Fruit fly (Drosophila melanogaster) whole organism, embryonic: ENCODE data around the gene Ntf-2.

Source experiments
- Abd-B ChIP-seq: fragments of 200-800 bp; sonication (Bioruptor generic); optimal IDR thresholded peaks from 2 replicates; lab custom pipeline; 2018; ENCODE audit warnings: missing biosample characterization, mild to moderate bottlenecking, missing genetic modification characterization, moderate library complexity
- Adf1 ChIP-seq: fragments of 200-800 bp; sonication (Bioruptor generic); IDR thresholded peaks from 2 replicates; pipeline ENCODE4 v1.3.6; 2022; ENCODE audit warnings: missing biosample characterization, missing genetic modification characterization
- BEAF-32 ChIP-seq: fragments of 200-800 bp; sonication (Bioruptor generic); optimal IDR thresholded peaks from 3 replicates; lab custom pipeline; 2017; ENCODE audit warnings: missing biosample characterization, missing genetic modification characterization, mild to moderate bottlenecking, moderate library complexity, missing genetic modification reagents
- CG12659 ChIP-seq: fragments of 200-800 bp; sonication (Bioruptor generic); optimal IDR thresholded peaks from 3 replicates; lab custom pipeline; 2017; ENCODE audit warnings: mild to moderate bottlenecking, missing biosample characterization, missing genetic modification reagents, missing genetic modification characterization
- CG15073 ChIP-seq: fragments of 200-800 bp; sonication (Bioruptor generic); optimal IDR thresholded peaks from 2 replicates; lab custom pipeline; 2016; ENCODE audit warnings: missing biosample characterization, missing genetic modification characterization
- CG15601 ChIP-seq: fragments of 200-800 bp; sonication (Bioruptor generic); optimal IDR thresholded peaks from 3 replicates; lab custom pipeline; 2019; ENCODE audit warnings: missing biosample characterization, mild to moderate bottlenecking, missing genetic modification characterization, moderate library complexity
- CG17385 ChIP-seq: fragments of 200-800 bp; sonication (Bioruptor generic); optimal IDR thresholded peaks from 3 replicates; lab custom pipeline; 2018; ENCODE audit warnings: missing biosample characterization, mild to moderate bottlenecking, missing genetic modification characterization
- CG1832 ChIP-seq: fragments of 200-800 bp; sonication (Bioruptor generic); optimal IDR thresholded peaks from 2 replicates; lab custom pipeline; 2017; ENCODE audit warnings: missing biosample characterization, mild to moderate bottlenecking, missing genetic modification characterization, inconsistent platforms
- CG18764 ChIP-seq: fragments of 200-800 bp; sonication (Bioruptor generic); optimal IDR thresholded peaks from 3 replicates; lab custom pipeline; 2016; ENCODE audit warnings: missing biosample characterization, missing genetic modification characterization
- CG4617 ChIP-seq: fragments of 200-800 bp; sonication (Bioruptor generic); optimal IDR thresholded peaks from 3 replicates; lab custom pipeline; 2016; ENCODE audit warnings: missing biosample characterization, missing genetic modification characterization, borderline replicate concordance
- CG4820 ChIP-seq: fragments of 200-800 bp; sonication (Bioruptor generic); optimal IDR thresholded peaks from 3 replicates; lab custom pipeline; 2016; ENCODE audit warnings: missing biosample characterization, missing genetic modification characterization
- CG7928 ChIP-seq: fragments of 200-800 bp; sonication (Bioruptor generic); optimal IDR thresholded peaks from 2 replicates; lab custom pipeline; 2017; ENCODE audit warnings: missing biosample characterization, mild to moderate bottlenecking, missing genetic modification characterization
- CG9609 ChIP-seq: fragments of 200-800 bp; sonication (Bioruptor generic); optimal IDR thresholded peaks from 3 replicates; lab custom pipeline; 2016; ENCODE audit warnings: missing biosample characterization, missing genetic modification characterization
- Dek ChIP-seq: fragments of 200-800 bp; sonication (Bioruptor generic); optimal IDR thresholded peaks from 3 replicates; lab custom pipeline; 2019; ENCODE audit warnings: missing biosample characterization, mild to moderate bottlenecking, missing genetic modification characterization, moderate library complexity
- Dref ChIP-seq: fragments of 200-800 bp; sonication (Bioruptor generic); IDR thresholded peaks from 2 replicates; pipeline ENCODE4 v1.3.6; 2022; ENCODE audit warnings: missing biosample characterization, missing genetic modification characterization
- Drgx ChIP-seq: fragments of 200-800 bp; sonication (Bioruptor generic); IDR thresholded peaks from 2 replicates; pipeline ENCODE4 v1.3.6; 2022; ENCODE audit warnings: missing biosample characterization, missing genetic modification characterization
- HLHmδ ChIP-seq: fragments of 200-800 bp; sonication (Bioruptor generic); optimal IDR thresholded peaks from 2 replicates; lab custom pipeline; 2018; ENCODE audit warnings: missing biosample characterization, mild to moderate bottlenecking, missing genetic modification characterization, moderate library complexity
- Max ChIP-seq: fragments of 200-800 bp; sonication (Bioruptor generic); optimal IDR thresholded peaks from 2 replicates; lab custom pipeline; 2016; ENCODE audit warnings: missing biosample characterization, mild to moderate bottlenecking, missing genetic modification characterization
- TFAM ChIP-seq: fragments of 200-800 bp; sonication (Bioruptor generic); optimal IDR thresholded peaks from 2 replicates; lab custom pipeline; 2017; ENCODE audit warnings: missing biosample characterization, missing genetic modification characterization, inconsistent platforms
- Trl ChIP-seq, 3 experiments: fragments of >200 bp in 2 of 3; fragments of 200-800 bp in 1 of 3; sonication (Bioruptor generic) in 1 of 3; optimal IDR thresholded peaks; 2 replicates in 1 of 3; 3 replicates in 2 of 3; lab custom pipeline; 2016 to 2017; ENCODE audit warnings: missing biosample characterization in 1 of 3, missing genetic modification characterization in 1 of 3
- amos ChIP-seq: fragments of 200-800 bp; sonication (Bioruptor generic); IDR thresholded peaks from 2 replicates; pipeline ENCODE4 v1.3.6; 2022; ENCODE audit warnings: missing biosample characterization, missing genetic modification characterization; ENCODE audit not compliant: partially characterized antibody
- cg ChIP-seq: fragments of 200-800 bp; sonication (Bioruptor generic); optimal IDR thresholded peaks from 3 replicates; lab custom pipeline; 2019; ENCODE audit warnings: missing biosample characterization, mild to moderate bottlenecking, missing genetic modification characterization, moderate library complexity
- chinmo ChIP-seq: fragments of 200-800 bp; sonication (Bioruptor generic); IDR thresholded peaks from 4 replicates; pipeline ENCODE4 v1.3.6; 2022; ENCODE audit warnings: missing biosample characterization, missing genetic modification characterization; ENCODE audit not compliant: partially characterized antibody
- chm ChIP-seq: fragments of 200-800 bp; sonication (Bioruptor generic); IDR thresholded peaks from 2 replicates; pipeline ENCODE4 v1.3.6; 2022; ENCODE audit warnings: missing biosample characterization, missing genetic modification characterization
- crol ChIP-seq: fragments of 200-800 bp; sonication (Bioruptor generic); IDR thresholded peaks from 2 replicates; pipeline ENCODE4 v1.3.6; 2022; ENCODE audit warnings: missing biosample characterization, missing genetic modification characterization
- gce ChIP-seq: fragments of 200-800 bp; sonication (Bioruptor generic); IDR thresholded peaks from 3 replicates; pipeline ENCODE4 v1.3.6; 2022; ENCODE audit warnings: missing biosample characterization, missing genetic modification characterization
- gcm ChIP-seq: fragments of 200-800 bp; sonication (Bioruptor generic); optimal IDR thresholded peaks from 2 replicates; lab custom pipeline; 2019; ENCODE audit warnings: missing biosample characterization, mild to moderate bottlenecking, missing genetic modification characterization, moderate library complexity
- kay ChIP-seq: fragments of 200-800 bp; sonication (Bioruptor generic); optimal IDR thresholded peaks from 2 replicates; lab custom pipeline; 2016; ENCODE audit warnings: missing biosample characterization, missing genetic modification characterization
- ken ChIP-seq: fragments of 200-800 bp; sonication (Bioruptor generic); IDR thresholded peaks from 3 replicates; pipeline ENCODE4 v1.3.6; 2022; ENCODE audit warnings: missing biosample characterization, missing genetic modification characterization
- kni ChIP-seq: fragments of 200-800 bp; sonication (Bioruptor generic); optimal IDR thresholded peaks from 3 replicates; lab custom pipeline; 2017; ENCODE audit warnings: mild to moderate bottlenecking, missing biosample characterization, missing genetic modification reagents, missing genetic modification characterization
- nom ChIP-seq: fragments of 200-800 bp; sonication (Bioruptor generic); optimal IDR thresholded peaks from 2 replicates; lab custom pipeline; 2017; ENCODE audit warnings: missing biosample characterization, missing genetic modification characterization, mild to moderate bottlenecking, moderate library complexity, missing genetic modification reagents
- phol ChIP-seq: fragments of 200-800 bp; sonication (Bioruptor generic); optimal IDR thresholded peaks from 3 replicates; lab custom pipeline; 2018; ENCODE audit warnings: missing biosample characterization, mild to moderate bottlenecking, missing genetic modification characterization, moderate library complexity
- pros ChIP-seq: fragments of 200-800 bp; sonication (Bioruptor generic); optimal IDR thresholded peaks from 3 replicates; lab custom pipeline; 2019; ENCODE audit warnings: missing biosample characterization, mild to moderate bottlenecking, missing genetic modification characterization, moderate library complexity
- ranshi ChIP-seq: fragments of 200-800 bp; sonication (Bioruptor generic); IDR thresholded peaks from 2 replicates; pipeline ENCODE4 v1.3.6; 2022; ENCODE audit warnings: missing biosample characterization, missing genetic modification characterization
- rib ChIP-seq: fragments of 200-800 bp; sonication (Bioruptor generic); IDR thresholded peaks from 2 replicates; pipeline ENCODE4 v1.3.6; 2022; ENCODE audit warnings: missing biosample characterization, missing genetic modification characterization
- sd ChIP-seq: fragments of 200-800 bp; sonication (Bioruptor generic); optimal IDR thresholded peaks from 3 replicates; lab custom pipeline; 2018; ENCODE audit warnings: missing biosample characterization, mild to moderate bottlenecking, missing genetic modification characterization, moderate library complexity
- sens ChIP-seq: fragments of 200-800 bp; sonication (Bioruptor generic); peaks from one replicate; lab custom pipeline; 2016; ENCODE audit warnings: missing biosample characterization, missing genetic modification characterization
- sim ChIP-seq: fragments of 200-800 bp; sonication (Bioruptor generic); IDR thresholded peaks from 2 replicates; pipeline ENCODE4 v1.3.6; 2022; ENCODE audit warnings: missing biosample characterization, missing genetic modification characterization
- sr ChIP-seq: fragments of 200-800 bp; sonication (Bioruptor generic); IDR thresholded peaks from 3 replicates; pipeline ENCODE4 v1.3.6; 2022; ENCODE audit warnings: missing biosample characterization, missing genetic modification characterization
- unpg ChIP-seq: fragments of 200-800 bp; sonication (Bioruptor generic); optimal IDR thresholded peaks from 3 replicates; lab custom pipeline; 2018; ENCODE audit warnings: missing biosample characterization, mild to moderate bottlenecking, missing genetic modification characterization, moderate library complexity
- vvl ChIP-seq: fragments of 200-800 bp; sonication (Bioruptor generic); IDR thresholded peaks from 2 replicates; pipeline ENCODE4 v1.3.6; 2022; ENCODE audit warnings: missing biosample characterization, missing genetic modification characterization
- z ChIP-seq: fragments of 200-800 bp; sonication (Bioruptor generic); IDR thresholded peaks from 3 replicates; pipeline ENCODE4 v1.3.6; 2022; ENCODE audit warnings: missing biosample characterization, missing genetic modification characterization

The Ntf-2 gene

dm6 chrX:21053849-21054581, 18.7 kb downstream of the Ntf-2 start, which contains the start of the genes Stt3A and bves (continued):
- TF ChIP-seq CG1832 (GFP tag; lab: Kevin White, UChicago) (peak; percentile 36), CG15601 (peak; percentile 98), CG4617 (GFP tag; lab: Kevin White, UChicago) (peak; percentile 95)

- TF ChIP-seq phol (no peak), Adf1 (GFP tag; lab: Robert Waterston, UW) (peak; percentile 31; the same call in 1 of the 2 replicates), Drgx (GFP tag; lab: Robert Waterston, UW) (peak; percentile 44; the same call in 1 of the 2 replicates), chm (no peak), gce (GFP tag; lab: Robert Waterston, UW) (0 out of 3 replicates have a peak, but pooled peaks have one; percentile 13), Dek (no peak), CG9609 (no peak), CG15073 (GFP tag; lab: Kevin White, UChicago) (peak; percentile 75), Abd-B (GFP tag; lab: Kevin White, UChicago) (no peak), ken (GFP tag; lab: Robert Waterston, UW) (0 out of 3 replicates have a peak, but pooled peaks have one; percentile 28), ranshi (GFP tag; lab: Robert Waterston, UW) (no peak), CG12659 (GFP tag; lab: Kevin White, UChicago) (no peak), rib (GFP tag; lab: Robert Waterston, UW) (peak; percentile 20; the same call in 1 of the 2 replicates), pros (GFP tag; lab: Kevin White, UChicago) (peak; percentile 10), chinmo (GFP tag; lab: Robert Waterston, UW) (no peak), sd (tag; lab: Kevin White, UChicago) (peak; percentile 60), unpg (no peak), gcm (GFP tag; lab: Kevin White, UChicago) (no peak), vvl (GFP tag; lab: Robert Waterston, UW) (peak; percentile 12; the same call in 1 of the 2 replicates), cg (peak; percentile 81), CG18764 (GFP tag; lab: Kevin White, UChicago) (no peak), HLHmδ (peak; percentile 16), CG17385 (GFP tag; lab: Kevin White, UChicago) (peak; percentile 85), z (0 out of 3 replicates have a peak, but pooled peaks have one; percentile 15), sim (GFP tag; lab: Robert Waterston, UW) (no peak), nom (peak; percentile 72), TFAM (no peak), CG4820 (no peak), CG7928 (no peak), kni (GFP tag; lab: Kevin White, UChicago) (peak; percentile 15), Dref (GFP tag; lab: Robert Waterston, UW) (no peak), BEAF-32 (GFP tag; lab: Kevin White, UChicago) (no peak), amos (GFP tag; lab: Robert Waterston, UW) (no peak), sr (GFP tag; lab: Robert Waterston, UW) (peak; percentile 61; the same call in 2 of the 3 replicates), sens (GFP tag; lab: Kevin White, UChicago) (peak; percentile 53), crol (GFP tag; lab: Robert Waterston, UW) (peak; percentile 93), Max (GFP tag; lab: Kevin White, UChicago) (no peak), Trl (optimal IDR thresholded peaks at IDR 0.05; lab: Kevin White, UChicago) (peak in 1 of 2 experiments; percentile 5), Trl (GFP tag; optimal IDR thresholded peaks at IDR 0.05; lab: Kevin White, UChicago) (no peak), kay (GFP tag; lab: Kevin White, UChicago) (no peak)
Observed at dm6 chrX:21054963-21055480, 19.8 kb downstream of the Ntf-2 start.
